Worm (Caenorhabditis elegans): ENCODE results near the gene T21B4.3.

Gene T21B4.3

ce11 chrII:12452754-12453352 is 44.0 kb downstream of the T21B4.3 start, which contains the start of the genes sre-35 and sre-33:
TSS of gene sre-35 (minus strand) at chrII:12452854.
TSS of gene sre-33 (plus strand) at chrII:12453302.
- no peak for TF ChIP-seq M03D4.4 (tag; optimal IDR thresholded peaks at IDR 0.05)
- TF ChIP-seq zip-8 (tag; optimal IDR thresholded peaks at IDR 0.05): no peak
- TF ChIP-seq cnd-1 (tag; optimal IDR thresholded peaks at IDR 0.05): no peak
- TF ChIP-seq ceh-39 (tag; optimal IDR thresholded peaks at IDR 0.05): no peak
- no peak for TF ChIP-seq pha-4 (tag; optimal IDR thresholded peaks at IDR 0.05)
- TF ChIP-seq nhr-12 (tag; optimal IDR thresholded peaks at IDR 0.05): no peak
- no peak for TF ChIP-seq sem-2 (GFP tag; optimal IDR thresholded peaks at IDR 0.05)
- no peak for TF ChIP-seq lin-13 (tag; optimal IDR thresholded peaks at IDR 0.05)
- no peak for TF ChIP-seq bed-3 (GFP tag; optimal IDR thresholded peaks at IDR 0.05)
- no peak for TF ChIP-seq mep-1 (tag; optimal IDR thresholded peaks at IDR 0.05)

ce11 chrII:12449849-12450248 is 47.0 kb downstream of the T21B4.3 start, which contains the start of gene sre-34:
TSS of gene sre-34 (plus strand) at chrII:12450149.
- TF ChIP-seq sptf-1 (tag; optimal IDR thresholded peaks at IDR 0.05) (no peak), drap-1 (GFP tag; optimal IDR thresholded peaks at IDR 0.05) (no peak), nhr-28 (tag; optimal IDR thresholded peaks at IDR 0.05) (no peak), cnd-1 (tag; optimal IDR thresholded peaks at IDR 0.05) (no peak), unc-120 (tag; optimal IDR thresholded peaks at IDR 0.05; ENCODE audit: poor library complexity, severe bottlenecking) (no peak), ceh-43 (GFP tag; optimal IDR thresholded peaks at IDR 0.05) (no peak), unc-39 (tag; optimal IDR thresholded peaks at IDR 0.05) (no peak), ceh-39 (tag; optimal IDR thresholded peaks at IDR 0.05) (no peak), pha-4 (tag; optimal IDR thresholded peaks at IDR 0.05) (no peak), ces-1 (GFP tag; optimal IDR thresholded peaks at IDR 0.05) (no peak), snpc-4 (tag; optimal IDR thresholded peaks at IDR 0.05) (no peak), blmp-1 (tag; optimal IDR thresholded peaks at IDR 0.05) (no peak), tbx-8 (GFP tag; optimal IDR thresholded peaks at IDR 0.05) (no peak), M03D4.4 (tag; optimal IDR thresholded peaks at IDR 0.05) (no peak), lin-32 (GFP tag; optimal IDR thresholded peaks at IDR 0.05) (no peak), flh-1 (GFP tag; optimal IDR thresholded peaks at IDR 0.05) (no peak), elt-1 (tag; optimal IDR thresholded peaks at IDR 0.05; ENCODE audit: borderline replicate concordance, insufficient read depth) (no peak), ham-2 (GFP tag; optimal IDR thresholded peaks at IDR 0.05) (no peak), nhr-2 (tag; optimal IDR thresholded peaks at IDR 0.05) (no peak), mls-2 (tag; optimal IDR thresholded peaks at IDR 0.05) (no peak)

- TF ChIP-seq lin-32 (GFP tag; optimal IDR thresholded peaks at IDR 0.05): no peak
- no peak for TF ChIP-seq flh-1 (GFP tag; optimal IDR thresholded peaks at IDR 0.05)
- no peak for TF ChIP-seq unc-120 (tag; optimal IDR thresholded peaks at IDR 0.05; ENCODE audit: poor library complexity, severe bottlenecking)
- no peak for TF ChIP-seq ham-2 (GFP tag; optimal IDR thresholded peaks at IDR 0.05)
- TF ChIP-seq hlh-1 (tag; optimal IDR thresholded peaks at IDR 0.05): no peak
- TF ChIP-seq bed-3 (GFP tag; optimal IDR thresholded peaks at IDR 0.05): no peak
- no peak for TF ChIP-seq cnd-1 (tag; optimal IDR thresholded peaks at IDR 0.05)
- TF ChIP-seq mep-1 (tag; optimal IDR thresholded peaks at IDR 0.05): no peak
- no peak for TF ChIP-seq nhr-12 (tag; optimal IDR thresholded peaks at IDR 0.05)
- TF ChIP-seq elt-1 (tag; optimal IDR thresholded peaks at IDR 0.05; ENCODE audit: borderline replicate concordance, insufficient read depth): no peak
- TF ChIP-seq pha-4 (tag; optimal IDR thresholded peaks at IDR 0.05): no peak
- TF ChIP-seq M03D4.4 (tag; optimal IDR thresholded peaks at IDR 0.05): no peak
- TF ChIP-seq ztf-11 (tag; optimal IDR thresholded peaks at IDR 0.05): no peak
- TF ChIP-seq lsy-2 (tag; optimal IDR thresholded peaks at IDR 0.05): no peak
- no peak for TF ChIP-seq blmp-1 (tag; optimal IDR thresholded peaks at IDR 0.05)
- TF ChIP-seq ces-1 (GFP tag; optimal IDR thresholded peaks at IDR 0.05): no peak
- no peak for TF ChIP-seq ceh-39 (tag; optimal IDR thresholded peaks at IDR 0.05)
These were observed 48.6 kb downstream of the T21B4.3 start, which contains the start of gene srh-27 for ce11 chrII:12448241-12448640. TSS of gene srh-27 (plus strand) at chrII:12448541.
